Fruit fly (Drosophila melanogaster): Measurements from ENCODE around the gene Dnaaf5.
A peak's percentile ranks its signal among the peaks of the same experiment; 100 is the strongest.

The Dnaaf5 gene

DNA sequence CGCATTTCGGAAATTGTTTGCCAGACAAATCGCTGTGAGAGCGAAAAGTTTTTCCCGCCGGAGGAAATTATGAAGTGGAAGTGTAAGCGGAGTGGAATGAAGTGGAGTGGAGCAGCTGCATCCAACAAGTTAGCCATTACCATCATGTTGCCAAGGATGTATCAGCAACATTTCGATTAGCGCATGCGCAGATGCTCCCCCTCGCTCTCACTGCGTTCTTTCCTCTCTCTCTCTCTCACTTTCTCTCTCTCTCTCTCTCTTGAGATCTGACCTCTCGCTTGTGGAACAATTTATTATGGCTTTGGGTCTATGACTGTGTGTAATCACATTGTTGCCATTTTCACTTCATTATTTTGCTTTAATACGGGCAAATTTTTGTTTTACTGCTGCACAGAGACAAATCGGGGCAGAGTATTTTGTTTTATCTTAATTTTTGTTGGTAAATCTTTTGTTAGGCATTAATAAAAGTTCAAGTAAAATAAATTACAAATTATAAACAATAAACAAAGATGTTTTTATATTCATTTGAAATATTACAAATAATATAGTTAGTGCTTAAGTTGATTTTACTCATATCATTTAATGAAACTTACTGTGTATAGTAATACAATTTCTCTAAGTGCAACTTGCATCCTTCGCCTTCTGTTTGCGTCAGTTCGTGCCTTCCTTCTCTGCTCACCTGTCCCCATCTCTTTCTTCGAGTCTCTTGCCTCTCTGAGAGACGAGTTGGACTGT, 20.9 kb upstream of the Dnaaf5 start (continued):
- TF ChIP-seq CG33557 (GFP tag; optimal IDR thresholded peaks at IDR 0.05) (peak; percentile 49), CG8924 (tag; optimal IDR thresholded peaks at IDR 0.05) (peak; percentile 91), Dek (tag; optimal IDR thresholded peaks at IDR 0.05) (peak; percentile 84), nmo (GFP tag; optimal IDR thresholded peaks at IDR 0.05) (peak; percentile 87), Awh (GFP tag; IDR thresholded peaks at IDR 0.05) (peak; percentile 66; the same call in 1 of the 2 replicates), exex (tag; optimal IDR thresholded peaks at IDR 0.05) (peak; percentile 45), CoRest (tag; optimal IDR thresholded peaks at IDR 0.05) (peak; percentile 88), CG8478 (optimal IDR thresholded peaks at IDR 0.05) (no peak), Med (GFP tag) (peak; percentile 78), Ada2b (GFP tag; IDR thresholded peaks at IDR 0.05) (peak; percentile 70), CG32772 (GFP tag; IDR thresholded peaks at IDR 0.05) (0 out of 2 replicates have a peak, but pooled peaks have one; percentile 58), Rfx (GFP tag; IDR thresholded peaks at IDR 0.05) (peak; percentile 61), CG12744 (GFP tag; optimal IDR thresholded peaks at IDR 0.05) (no peak), CG13123 (GFP tag; optimal IDR thresholded peaks at IDR 0.05) (peak; percentile 56), org-1 (GFP tag; optimal IDR thresholded peaks at IDR 0.05) (peak; percentile 72), CG11695 (GFP tag; IDR thresholded peaks at IDR 0.05) (peak; percentile 86), Bdp1 (GFP tag; optimal IDR thresholded peaks at IDR 0.05) (peak; percentile 10), CG17912 (GFP tag; optimal IDR thresholded peaks at IDR 0.05) (no peak), CG12769 (tag; optimal IDR thresholded peaks at IDR 0.05) (peak; percentile 50), CG30431 (GFP tag; optimal IDR thresholded peaks at IDR 0.05) (peak; percentile 25), CG17568 (GFP tag; optimal IDR thresholded peaks at IDR 0.05) (peak; percentile 55), dysf (GFP tag; IDR thresholded peaks at IDR 0.05) (peak; percentile 82), CG17361 (GFP tag; IDR thresholded peaks at IDR 0.05) (peak; percentile 90), CG3281 (GFP tag; optimal IDR thresholded peaks at IDR 0.05) (peak; percentile 86), Ssrp (tag; optimal IDR thresholded peaks at IDR 0.05) (peak; percentile 81), CG4820 (GFP tag; optimal IDR thresholded peaks at IDR 0.05) (peak; percentile 58), sug (tag; optimal IDR thresholded peaks at IDR 0.05) (peak; percentile 72), CG10321 (GFP tag; IDR thresholded peaks at IDR 0.05) (peak; percentile 46; the same call in 1 of the 2 replicates), CG4328 (GFP tag; optimal IDR thresholded peaks at IDR 0.05) (peak; percentile 49), sisA (GFP tag; IDR thresholded peaks at IDR 0.05) (peak; percentile 44; the same call in 1 of the 2 replicates), sqz (GFP tag; optimal IDR thresholded peaks at IDR 0.05) (peak; percentile 44), pho (GFP tag; optimal IDR thresholded peaks at IDR 0.05) (peak; percentile 38), MTF-1 (GFP tag; optimal IDR thresholded peaks at IDR 0.05; ENCODE audit: borderline replicate concordance) (peak; percentile 49), CG32532 (GFP tag; IDR thresholded peaks at IDR 0.05) (peak; percentile 73), fu2 (GFP tag; optimal IDR thresholded peaks at IDR 0.05) (no peak), Atf-2 (GFP tag; optimal IDR thresholded peaks at IDR 0.05) (no peak), sim (GFP tag; IDR thresholded peaks at IDR 0.05) (peak; percentile 22; the same call in 1 of the 2 replicates), Sox102F (GFP tag; optimal IDR thresholded peaks at IDR 0.05) (peak; percentile 82), BtbVII (GFP tag; optimal IDR thresholded peaks at IDR 0.05) (peak; percentile 79), Neu2 (GFP tag; optimal IDR thresholded peaks at IDR 0.05; ENCODE audit: borderline replicate concordance) (no peak), sens-2 (GFP tag; IDR thresholded peaks at IDR 0.05) (0 out of 2 replicates have a peak, but pooled peaks have one; percentile 13), Jarid2 (GFP tag; optimal IDR thresholded peaks at IDR 0.05) (peak; percentile 53), CG3065 (GFP tag; optimal IDR thresholded peaks at IDR 0.05) (peak; percentile 15), tx (GFP tag; optimal IDR thresholded peaks at IDR 0.05) (no peak), twi (tag; optimal IDR thresholded peaks at IDR 0.05) (peak; percentile 61), phol (tag; optimal IDR thresholded peaks at IDR 0.05) (peak; percentile 87), sima (GFP tag; optimal IDR thresholded peaks at IDR 0.05) (no peak), peb (GFP tag; IDR thresholded peaks at IDR 0.05) (peak; percentile 53), CG6654 (GFP tag; optimal IDR thresholded peaks at IDR 0.05) (peak; percentile 23)
